Worm (Caenorhabditis elegans): ENCODE data around the gene Y32H12A.8.

Gene Y32H12A.8

ce11 chrIII:5405628-5406084 lies at the start of gene Y32H12A.8, which contains the start of gene W03A5.2:
Gene Y32H12A.8, minus strand, starts transcription at chrIII:5406037.
Gene W03A5.2, plus strand, starts transcription at chrIII:5406034.
- no peak for TF ChIP-seq W03F9.2 (tag; optimal IDR thresholded peaks at IDR 0.05)
- no peak for TF ChIP-seq dao-5 (tag; optimal IDR thresholded peaks at IDR 0.05)
- no peak for TF ChIP-seq him-1 (tag; optimal IDR thresholded peaks at IDR 0.05)

- no peak for TF ChIP-seq dao-5 (tag; optimal IDR thresholded peaks at IDR 0.05)
- TF ChIP-seq W03F9.2 (tag; optimal IDR thresholded peaks at IDR 0.05): no peak
- TF ChIP-seq him-1 (tag; optimal IDR thresholded peaks at IDR 0.05): no peak
Measured at ce11 chrIII:5453290-5453689, 47.5 kb upstream of the Y32H12A.8 start, which contains the start of gene F48E8.4. Gene F48E8.4, plus strand, starts transcription at chrIII:5453590.

ce11 chrIII:5450430-5450829 lies 44.6 kb upstream of the Y32H12A.8 start, which contains the start of gene paa-1:
Gene paa-1, plus strand, starts transcription at chrIII:5450730.
- no peak for TF ChIP-seq him-1 (tag; optimal IDR thresholded peaks at IDR 0.05)
- TF ChIP-seq dao-5 (tag; optimal IDR thresholded peaks at IDR 0.05): no peak
- TF ChIP-seq W03F9.2 (tag; optimal IDR thresholded peaks at IDR 0.05): no peak

ce11 chrIII:5449762-5450308 lies 44.0 kb upstream of the Y32H12A.8 start, which contains the start of gene F48E8.8:
Gene F48E8.8, minus strand, starts transcription at chrIII:5449812.
- TF ChIP-seq W03F9.2 (tag; optimal IDR thresholded peaks at IDR 0.05) (no peak), him-1 (tag; optimal IDR thresholded peaks at IDR 0.05) (no peak), dao-5 (tag; optimal IDR thresholded peaks at IDR 0.05) (no peak)

- TF ChIP-seq W03F9.2 (tag; optimal IDR thresholded peaks at IDR 0.05) (peak; percentile 56), him-1 (tag; optimal IDR thresholded peaks at IDR 0.05) (no peak)
Measured at ce11 chrIII:5448177-5448576, 42.3 kb upstream of the Y32H12A.8 start, which contains the start of gene skpt-1. Gene skpt-1, minus strand, starts transcription at chrIII:5448395.

ce11 chrIII:5442711-5443253 lies 36.9 kb upstream of the Y32H12A.8 start, which contains the start of the genes T24G10.2 and disl-2:
Gene T24G10.2, minus strand, starts transcription at chrIII:5442761.
Gene disl-2, plus strand, starts transcription at chrIII:5443167.
- TF ChIP-seq him-1 (tag; optimal IDR thresholded peaks at IDR 0.05) (no peak), dao-5 (tag; optimal IDR thresholded peaks at IDR 0.05) (no peak), W03F9.2 (tag; optimal IDR thresholded peaks at IDR 0.05) (peak; percentile 16)

- no peak for TF ChIP-seq W03F9.2 (tag; optimal IDR thresholded peaks at IDR 0.05)
- no peak for TF ChIP-seq dao-5 (tag; optimal IDR thresholded peaks at IDR 0.05)
- TF ChIP-seq him-1 (tag; optimal IDR thresholded peaks at IDR 0.05): no peak
Measured at ce11 chrIII:5440540-5440939, 34.7 kb upstream of the Y32H12A.8 start, which contains the start of gene W03A5.6. Gene W03A5.6, minus strand, starts transcription at chrIII:5440640.

- no peak for TF ChIP-seq dao-5 (tag; optimal IDR thresholded peaks at IDR 0.05)
- no peak for TF ChIP-seq him-1 (tag; optimal IDR thresholded peaks at IDR 0.05)
- no peak for TF ChIP-seq W03F9.2 (tag; optimal IDR thresholded peaks at IDR 0.05)
Measured at ce11 chrIII:5438064-5438463, 32.2 kb upstream of the Y32H12A.8 start.

- TF ChIP-seq dao-5 (tag; optimal IDR thresholded peaks at IDR 0.05): no peak
- no peak for TF ChIP-seq W03F9.2 (tag; optimal IDR thresholded peaks at IDR 0.05)
- TF ChIP-seq him-1 (tag; optimal IDR thresholded peaks at IDR 0.05): no peak
Measured at ce11 chrIII:5436306-5436705, 30.5 kb upstream of the Y32H12A.8 start.

- TF ChIP-seq W03F9.2 (tag; optimal IDR thresholded peaks at IDR 0.05) (no peak), dao-5 (tag; optimal IDR thresholded peaks at IDR 0.05) (no peak), him-1 (tag; optimal IDR thresholded peaks at IDR 0.05) (no peak)
Measured at ce11 chrIII:5427096-5427495, 21.3 kb upstream of the Y32H12A.8 start.

- TF ChIP-seq W03F9.2 (tag; optimal IDR thresholded peaks at IDR 0.05): no peak
- no peak for TF ChIP-seq dao-5 (tag; optimal IDR thresholded peaks at IDR 0.05)
Measured at ce11 chrIII:5424363-5424762, 18.5 kb upstream of the Y32H12A.8 start.

ce11 chrIII:5423665-5424133 lies 17.9 kb upstream of the Y32H12A.8 start, which contains the start of gene dnj-24:
Gene dnj-24, minus strand, starts transcription at chrIII:5424083.
- TF ChIP-seq him-1 (tag; optimal IDR thresholded peaks at IDR 0.05): no peak
- no peak for TF ChIP-seq dao-5 (tag; optimal IDR thresholded peaks at IDR 0.05)
- TF ChIP-seq W03F9.2 (tag; optimal IDR thresholded peaks at IDR 0.05): no peak

ce11 chrIII:5422561-5423103 lies 16.8 kb upstream of the Y32H12A.8 start:
- TF ChIP-seq W03F9.2 (tag; optimal IDR thresholded peaks at IDR 0.05): no peak
- no peak for TF ChIP-seq dao-5 (tag; optimal IDR thresholded peaks at IDR 0.05)
- no peak for TF ChIP-seq him-1 (tag; optimal IDR thresholded peaks at IDR 0.05)

- TF ChIP-seq him-1 (tag; optimal IDR thresholded peaks at IDR 0.05) (no peak), dao-5 (tag; optimal IDR thresholded peaks at IDR 0.05) (no peak), W03F9.2 (tag; optimal IDR thresholded peaks at IDR 0.05) (no peak)
Measured at ce11 chrIII:5421406-5421805, 15.6 kb upstream of the Y32H12A.8 start.
